Worm (Caenorhabditis elegans): ENCODE measurements around the gene F42A10.6.

ce11 chrIII:6176761-6177160 lies at the start of gene F42A10.6:
- TF ChIP-seq lin-35 (GFP tag; optimal IDR thresholded peaks at IDR 0.05) (no peak), ztf-28 (GFP tag; IDR thresholded peaks at IDR 0.05) (no peak), dpl-1 (GFP tag; optimal IDR thresholded peaks at IDR 0.05) (no peak), tbp1 (GFP tag; optimal IDR thresholded peaks at IDR 0.05) (no peak), hrde-1 (tag; optimal IDR thresholded peaks at IDR 0.05; ENCODE audit: borderline replicate concordance) (no peak), F10E7.11 (tag; optimal IDR thresholded peaks at IDR 0.05) (no peak), unc-130 (GFP tag; optimal IDR thresholded peaks at IDR 0.05) (no peak)

Data from whole organism, young adult.